Fruit fly (Drosophila melanogaster) whole organism, wandering third instar larva: ENCODE results near the gene CG9040.

ENCODE experiments used
- Abd-B ChIP-seq: fragments of >200 bp; optimal IDR thresholded peaks from 2 replicates; lab custom pipeline; 2017; ENCODE audit warnings: missing biosample characterization, missing genetic modification characterization
- CG32264 ChIP-seq: fragments of 200-800 bp; sonication (Bioruptor generic); optimal IDR thresholded peaks from 2 replicates; lab custom pipeline; 2016; ENCODE audit warnings: missing biosample characterization, missing genetic modification characterization
- CG9705 ChIP-seq: fragments of 200-800 bp; sonication (Bioruptor generic); optimal IDR thresholded peaks from 2 replicates; lab custom pipeline; 2018; ENCODE audit warnings: missing biosample characterization, mild to moderate bottlenecking, missing genetic modification characterization
- CrebA ChIP-seq: fragments of 200-800 bp; sonication (Bioruptor generic); optimal IDR thresholded peaks from 2 replicates; lab custom pipeline; 2016; ENCODE audit warnings: missing biosample characterization, mild to moderate bottlenecking, missing genetic modification characterization, borderline replicate concordance
- Dfd ChIP-seq: fragments of >200 bp; optimal IDR thresholded peaks from 2 replicates; lab custom pipeline; 2017; ENCODE audit warnings: missing biosample characterization, missing genetic modification characterization
- Dif ChIP-seq: fragments of 200-275, 200-300 bp; sonication (Bioruptor generic); optimal IDR thresholded peaks from 2 replicates; lab custom pipeline; 2018; ENCODE audit warnings: missing biosample characterization, missing genetic modification characterization; ENCODE audit not compliant: partially characterized antibody
- GATAd ChIP-seq: sonication (Bioruptor generic); optimal IDR thresholded peaks from 2 replicates; lab custom pipeline; 2016; ENCODE audit warnings: missing biosample characterization, missing genetic modification characterization
- HLH106 ChIP-seq: fragments of 200-800 bp; optimal IDR thresholded peaks from 3 replicates; lab custom pipeline; 2019; ENCODE audit warnings: missing biosample characterization, mild to moderate bottlenecking, missing genetic modification characterization, moderate library complexity
- Hnf4 ChIP-seq: fragments of 200-800 bp; sonication (Bioruptor generic); optimal IDR thresholded peaks from 2 replicates; lab custom pipeline; 2016; ENCODE audit warnings: missing biosample characterization, mild to moderate bottlenecking, missing genetic modification characterization
- Hr78 ChIP-seq: fragments of >200 bp; optimal IDR thresholded peaks from 2 replicates; lab custom pipeline; 2017; ENCODE audit warnings: missing biosample characterization, missing genetic modification characterization
- Hr83 ChIP-seq: fragments of 200-300 bp; sonication (Bioruptor generic); optimal IDR thresholded peaks from 2 replicates; lab custom pipeline; 2016; ENCODE audit warnings: missing biosample characterization, mild to moderate bottlenecking, missing genetic modification characterization, moderate library complexity; ENCODE audit not compliant: poor library complexity, severe bottlenecking
- Jra ChIP-seq: sonication (Bioruptor generic); optimal IDR thresholded peaks from 2 replicates; lab custom pipeline; 2016; ENCODE audit warnings: missing biosample characterization, missing genetic modification characterization
- Mio ChIP-seq: sonication (Bioruptor generic); optimal IDR thresholded peaks from 2 replicates; lab custom pipeline; 2016; ENCODE audit warnings: missing biosample characterization, missing genetic modification characterization
- Myc ChIP-seq: fragments of >200 bp; optimal IDR thresholded peaks from 2 replicates; lab custom pipeline; 2017
- N ChIP-seq: fragments of >200 bp; optimal IDR thresholded peaks from 2 replicates; lab custom pipeline; 2018; ENCODE audit warnings: missing biosample characterization, missing external identifiers, missing genetic modification characterization
- OdsH ChIP-seq: fragments of 200-800 bp; sonication (Bioruptor generic); optimal IDR thresholded peaks from 2 replicates; lab custom pipeline; 2016; ENCODE audit warnings: missing biosample characterization, mild to moderate bottlenecking, missing genetic modification characterization
- Rel ChIP-seq, 2 experiments: fragments of 200-800 bp; sonication (Bioruptor generic) in 1 of 2; optimal IDR thresholded peaks; 2 replicates in 1 of 2; 3 replicates in 1 of 2; lab custom pipeline; 2016 to 2019; ENCODE audit warnings: mild to moderate bottlenecking in 2 of 2, missing biosample characterization in 2 of 2, missing genetic modification characterization in 2 of 2, moderate library complexity in 1 of 2
- Sp1 ChIP-seq: fragments of 200-800 bp; sonication (Bioruptor generic); optimal IDR thresholded peaks from 3 replicates; lab custom pipeline; 2019; ENCODE audit warnings: missing biosample characterization, mild to moderate bottlenecking, missing genetic modification characterization, moderate library complexity
- Vsx2 ChIP-seq: fragments of 200-300, 225-300 bp; sonication (Bioruptor generic); optimal IDR thresholded peaks from 2 replicates; lab custom pipeline; 2018; ENCODE audit warnings: missing biosample characterization, missing genetic modification characterization; ENCODE audit not compliant: partially characterized antibody
- br ChIP-seq: fragments of 200-800 bp; sonication (Bioruptor generic); optimal IDR thresholded peaks from 2 replicates; lab custom pipeline; 2016; ENCODE audit warnings: missing biosample characterization, missing genetic modification characterization
- brk ChIP-seq: fragments of 200-800 bp; sonication (Bioruptor generic); optimal IDR thresholded peaks from 2 replicates; lab custom pipeline; 2016; ENCODE audit warnings: missing biosample characterization, mild to moderate bottlenecking, missing genetic modification characterization
- dl ChIP-seq, 2 experiments: fragments of 175-275, 200-275 bp in 1 of 2; fragments of 200-275 bp in 1 of 2; sonication (Bioruptor generic); optimal IDR thresholded peaks; lab custom pipeline; 2018; ENCODE audit warnings: mild to moderate bottlenecking in 2 of 2, missing biosample characterization in 2 of 2, missing genetic modification characterization in 2 of 2, moderate library complexity in 2 of 2; ENCODE audit not compliant: partially characterized antibody in 2 of 2, insufficient read depth in 1 of 2
- dmrt93B ChIP-seq: fragments of 200-800 bp; sonication (Bioruptor generic); optimal IDR thresholded peaks from 2 replicates; lab custom pipeline; 2018; ENCODE audit warnings: missing biosample characterization, mild to moderate bottlenecking, missing genetic modification characterization
- dsf ChIP-seq: sonication (Bioruptor generic); optimal IDR thresholded peaks from 2 replicates; lab custom pipeline; 2016; ENCODE audit warnings: missing biosample characterization, missing genetic modification characterization, borderline replicate concordance
- ey ChIP-seq: fragments of 200-800 bp; sonication (Bioruptor generic); optimal IDR thresholded peaks from 2 replicates; lab custom pipeline; 2016; ENCODE audit warnings: missing biosample characterization, missing genetic modification characterization
- foxo ChIP-seq, 2 experiments: fragments of 200-800 bp; sonication (Bioruptor generic); optimal IDR thresholded peaks; 2 replicates in 1 of 2; 3 replicates in 1 of 2; lab custom pipeline; 2016 to 2017; ENCODE audit warnings: missing biosample characterization in 2 of 2, missing genetic modification characterization in 2 of 2
- fru ChIP-seq: fragments of 200-800 bp; sonication (Bioruptor generic); optimal IDR thresholded peaks from 3 replicates; lab custom pipeline; 2016; ENCODE audit warnings: missing biosample characterization, mild to moderate bottlenecking, missing genetic modification characterization
- h ChIP-seq: fragments of 200-800 bp; sonication (Bioruptor generic); optimal IDR thresholded peaks from 3 replicates; lab custom pipeline; 2016; ENCODE audit warnings: missing biosample characterization, mild to moderate bottlenecking, missing genetic modification characterization
- jim ChIP-seq: fragments of 175-275, 200-325 bp; sonication (Bioruptor generic); optimal IDR thresholded peaks from 2 replicates; lab custom pipeline; 2016; ENCODE audit warnings: missing biosample characterization, mild to moderate bottlenecking, missing genetic modification characterization
- lola ChIP-seq: fragments of >200 bp; optimal IDR thresholded peaks from 2 replicates; lab custom pipeline; 2017; ENCODE audit warnings: missing biosample characterization, missing genetic modification characterization
- pan ChIP-seq: fragments of >200 bp; optimal IDR thresholded peaks from 2 replicates; lab custom pipeline; 2017
- psq ChIP-seq: fragments of 200-800 bp; sonication (Bioruptor generic); optimal IDR thresholded peaks from 3 replicates; lab custom pipeline; 2017; ENCODE audit warnings: missing biosample characterization, mild to moderate bottlenecking, missing genetic modification characterization, moderate library complexity
- rgr ChIP-seq: fragments of 200-800 bp; sonication (Bioruptor generic); optimal IDR thresholded peaks from 3 replicates; lab custom pipeline; 2016; ENCODE audit warnings: missing biosample characterization, mild to moderate bottlenecking, missing genetic modification characterization
- sage ChIP-seq: fragments of 200-800 bp; sonication (Bioruptor generic); optimal IDR thresholded peaks from 2 replicates; lab custom pipeline; 2016; ENCODE audit warnings: missing biosample characterization, mild to moderate bottlenecking, missing genetic modification characterization
- sv ChIP-seq: fragments of 200-800 bp; sonication (Bioruptor generic); optimal IDR thresholded peaks from 3 replicates; lab custom pipeline; 2016; ENCODE audit warnings: missing biosample characterization, missing genetic modification characterization
- tai ChIP-seq: sonication (Bioruptor generic); optimal IDR thresholded peaks from 2 replicates; lab custom pipeline; 2016; ENCODE audit warnings: missing biosample characterization, missing genetic modification characterization
- usp ChIP-seq: fragments of >200 bp; optimal IDR thresholded peaks from 2 replicates; lab custom pipeline; 2017; ENCODE audit warnings: missing biosample characterization, missing genetic modification characterization
- woc ChIP-seq: sonication (Bioruptor generic); optimal IDR thresholded peaks from 2 replicates; lab custom pipeline; 2016; ENCODE audit warnings: missing biosample characterization, mild to moderate bottlenecking, missing genetic modification characterization

The CG9040 gene

DNA sequence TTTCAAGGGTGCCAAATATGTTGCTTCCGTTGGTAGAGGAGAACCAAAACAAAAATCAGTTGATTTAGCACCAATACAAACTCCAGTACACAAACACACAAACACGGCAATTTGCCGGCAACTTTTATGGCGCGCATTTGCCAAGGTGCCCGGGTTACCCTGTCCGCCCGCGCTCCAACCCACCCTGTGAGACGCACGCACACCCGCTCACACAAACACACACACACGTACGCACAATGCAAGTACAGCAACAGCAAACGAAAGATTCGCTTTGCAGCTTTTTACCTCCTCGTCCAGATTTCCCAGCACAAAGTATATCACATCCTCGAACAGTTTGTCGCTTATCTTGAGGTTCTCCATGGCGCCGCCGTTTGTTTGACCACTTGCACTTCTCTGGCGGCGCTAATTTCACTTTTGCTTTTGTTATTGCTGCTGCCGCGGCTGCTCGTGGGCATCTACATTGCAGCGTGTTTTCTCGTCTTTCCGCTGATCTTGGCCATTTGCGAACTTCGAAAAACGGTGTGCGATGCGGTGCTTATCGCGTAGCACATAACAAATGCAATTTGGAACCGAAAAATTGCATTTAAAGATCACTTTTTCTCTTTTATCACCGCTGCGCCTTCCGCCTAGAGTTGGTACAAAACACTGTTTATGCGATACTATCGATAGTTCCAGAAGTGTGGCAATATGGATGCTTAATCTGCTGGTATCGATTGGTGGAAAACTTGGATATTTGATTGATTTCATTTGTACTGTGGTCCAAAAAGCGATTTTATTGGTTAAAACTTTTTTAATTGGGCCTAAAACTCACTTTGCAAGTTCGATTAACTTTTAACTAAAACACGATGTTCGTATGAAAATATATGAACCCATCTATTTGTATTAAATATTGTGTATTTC lies 41.1 kb downstream of the CG9040 start, which contains the start of gene Ptip:
Gene Ptip, minus strand, starts transcription at position 637 of the 900 bp plus-strand sequence.
- TF ChIP-seq br (GFP tag; lab: Kevin White, UChicago) (no peak), CG32264 (GFP tag; lab: Kevin White, UChicago) (no peak), dl (GFP tag; optimal IDR thresholded peaks at IDR 0.05; lab: Kevin White, UChicago; ENCODE audit: insufficient read depth in 1 of 2, partially characterized antibody in 2 of 2) (no peak), dmrt93B (GFP tag; lab: Kevin White, UChicago) (no peak), Mio (GFP tag; lab: Kevin White, UChicago) (no peak), Dfd (GFP tag; lab: Kevin White, UChicago) (peak; percentile 11), CG9705 (GFP tag; lab: Kevin White, UChicago) (no peak), Hr78 (GFP tag; lab: Kevin White, UChicago) (no peak), HLH106 (tag; lab: Kevin White, UChicago) (peak; percentile 5), Myc (lab: Kevin White, UChicago) (no peak), rgr (GFP tag; lab: Kevin White, UChicago) (no peak), psq (GFP tag; lab: Kevin White, UChicago) (peak; percentile 3), foxo (GFP tag; optimal IDR thresholded peaks at IDR 0.05; lab: Kevin White, UChicago) (peak in 1 of 2 experiments; percentile 1), Dif (GFP tag; lab: Kevin White, UChicago) (no peak), pan (no peak), N (peak; percentile 58), Jra (GFP tag; lab: Kevin White, UChicago) (no peak), sv (GFP tag; lab: Kevin White, UChicago) (no peak), Hr83 (GFP tag; lab: Kevin White, UChicago) (peak; percentile 83), tai (GFP tag; lab: Kevin White, UChicago) (no peak), Sp1 (GFP tag; lab: Kevin White, UChicago) (no peak), Vsx2 (GFP tag; lab: Kevin White, UChicago) (no peak), GATAd (no peak), fru (GFP tag; lab: Kevin White, UChicago) (no peak), lola (GFP tag; lab: Kevin White, UChicago) (no peak), usp (GFP tag; lab: Kevin White, UChicago) (no peak), h (peak; percentile 19), woc (GFP tag; lab: Kevin White, UChicago) (peak; percentile 72), jim (GFP tag; lab: Kevin White, UChicago) (no peak), dsf (GFP tag; lab: Kevin White, UChicago) (no peak), brk (no peak), Hnf4 (GFP tag; lab: Kevin White, UChicago) (no peak), Abd-B (GFP tag; lab: Kevin White, UChicago) (no peak), CrebA (GFP tag; lab: Kevin White, UChicago) (no peak), sage (GFP tag; lab: Kevin White, UChicago) (peak; percentile 26), ey (GFP tag; lab: Kevin White, UChicago) (no peak), Rel (GFP tag; optimal IDR thresholded peaks at IDR 0.05; lab: Kevin White, UChicago) (no peak), Rel (tag; optimal IDR thresholded peaks at IDR 0.05; lab: Kevin White, UChicago) (peak; percentile 40), OdsH (GFP tag; lab: Kevin White, UChicago) (peak; percentile 7)
